Fruit fly (Drosophila melanogaster) whole organism, wandering third instar larva: Measurements from ENCODE around the gene Cyp313a1.
A peak's percentile ranks its signal among the peaks of the same experiment; 100 is the strongest.

Experiments
- CG32264 ChIP-seq: fragments of 200-800 bp; sonication (Bioruptor generic); optimal IDR thresholded peaks from 2 replicates; lab custom pipeline; 2016; ENCODE audit warnings: missing biosample characterization, missing genetic modification characterization
- HLH106 ChIP-seq: fragments of 200-800 bp; optimal IDR thresholded peaks from 3 replicates; lab custom pipeline; 2019; ENCODE audit warnings: missing biosample characterization, mild to moderate bottlenecking, missing genetic modification characterization, moderate library complexity
- Mio ChIP-seq: sonication (Bioruptor generic); optimal IDR thresholded peaks from 2 replicates; lab custom pipeline; 2016; ENCODE audit warnings: missing biosample characterization, missing genetic modification characterization
- Rel ChIP-seq, 2 experiments: fragments of 200-800 bp; sonication (Bioruptor generic) in 1 of 2; optimal IDR thresholded peaks; 2 replicates in 1 of 2; 3 replicates in 1 of 2; lab custom pipeline; 2016 to 2019; ENCODE audit warnings: mild to moderate bottlenecking in 2 of 2, missing biosample characterization in 2 of 2, missing genetic modification characterization in 2 of 2, moderate library complexity in 1 of 2
- Vsx2 ChIP-seq: fragments of 200-300, 225-300 bp; sonication (Bioruptor generic); optimal IDR thresholded peaks from 2 replicates; lab custom pipeline; 2018; ENCODE audit warnings: missing biosample characterization, missing genetic modification characterization; ENCODE audit not compliant: partially characterized antibody
- br ChIP-seq: fragments of 200-800 bp; sonication (Bioruptor generic); optimal IDR thresholded peaks from 2 replicates; lab custom pipeline; 2016; ENCODE audit warnings: missing biosample characterization, missing genetic modification characterization
- ey ChIP-seq: fragments of 200-800 bp; sonication (Bioruptor generic); optimal IDR thresholded peaks from 2 replicates; lab custom pipeline; 2016; ENCODE audit warnings: missing biosample characterization, missing genetic modification characterization
- jim ChIP-seq: fragments of 175-275, 200-325 bp; sonication (Bioruptor generic); optimal IDR thresholded peaks from 2 replicates; lab custom pipeline; 2016; ENCODE audit warnings: missing biosample characterization, mild to moderate bottlenecking, missing genetic modification characterization
- rgr ChIP-seq: fragments of 200-800 bp; sonication (Bioruptor generic); optimal IDR thresholded peaks from 3 replicates; lab custom pipeline; 2016; ENCODE audit warnings: missing biosample characterization, mild to moderate bottlenecking, missing genetic modification characterization
- tai ChIP-seq: sonication (Bioruptor generic); optimal IDR thresholded peaks from 2 replicates; lab custom pipeline; 2016; ENCODE audit warnings: missing biosample characterization, missing genetic modification characterization

dm6 chr3R:14473574-14473973 is 47.3 kb upstream of the Cyp313a1 start:
- TF ChIP-seq tai (GFP tag; lab: Kevin White, UChicago) = no peak
- no peak for TF ChIP-seq CG32264
- TF ChIP-seq ey = peak; percentile 59
- TF ChIP-seq rgr (GFP tag; lab: Kevin White, UChicago) = peak; percentile 50
- peak; percentile 30 for TF ChIP-seq HLH106
- no peak for TF ChIP-seq jim (GFP tag; lab: Kevin White, UChicago)
- TF ChIP-seq br (GFP tag; lab: Kevin White, UChicago) = peak; percentile 7
- no peak for TF ChIP-seq Mio (GFP tag; lab: Kevin White, UChicago)
- TF ChIP-seq Vsx2 (GFP tag; lab: Kevin White, UChicago) = no peak
- no peak for TF ChIP-seq Rel (GFP tag; optimal IDR thresholded peaks at IDR 0.05; lab: Kevin White, UChicago)
- TF ChIP-seq Rel (tag; optimal IDR thresholded peaks at IDR 0.05; lab: Kevin White, UChicago) = no peak
